Worm (Caenorhabditis elegans) whole organism, late embryonic: ENCODE results near the gene nadk-1.

Source experiments
- K02D7.2 ChIP-seq: sonication (generic microtip); optimal IDR thresholded peaks from 2 replicates; lab custom pipeline; 2017; ENCODE audit warnings: mild to moderate bottlenecking, missing genetic modification characterization, missing compliant biosample characterization
- fax-1 ChIP-seq: sonication (generic microtip); optimal IDR thresholded peaks from 2 replicates; lab custom pipeline; 2016; ENCODE audit warnings: missing genotype, missing genetic modification characterization, missing compliant biosample characterization
- fkh-10 ChIP-seq: fragments of 150-350 bp; optimal IDR thresholded peaks from 2 replicates; lab custom pipeline; 2014; ENCODE audit warnings: missing biosample characterization, missing genetic modification reagents, missing genetic modification characterization
- hlh-13 ChIP-seq: fragments of 200-800 bp; sonication (Bioruptor generic); optimal IDR thresholded peaks from 2 replicates; lab custom pipeline; 2018; ENCODE audit warnings: mild to moderate bottlenecking, missing genetic modification characterization, missing compliant biosample characterization
- pqm-1 ChIP-seq: sonication (generic microtip); optimal IDR thresholded peaks from 2 replicates; lab custom pipeline; 2016; ENCODE audit warnings: missing genetic modification characterization, missing compliant biosample characterization
- sox-2 ChIP-seq: fragments of 200-800 bp; sonication (Bioruptor generic); IDR thresholded peaks from 2 replicates; pipeline ENCODE4 v1.3.6; 2022; ENCODE audit warnings: missing genetic modification reagents, missing genetic modification characterization, missing compliant biosample characterization

- TF ChIP-seq fkh-10 (GFP tag; lab: Kevin White, UChicago), result no peak
- no peak for TF ChIP-seq fax-1 (tag; lab: Kevin White, UChicago)
- no peak for TF ChIP-seq hlh-13
- TF ChIP-seq K02D7.2 (tag; lab: Kevin White, UChicago), result no peak
- TF ChIP-seq sox-2, result no peak
- TF ChIP-seq pqm-1, result no peak
Measured at ce11 chrIV:1478649-1479048, 21.8 kb downstream of the nadk-1 start.
